Worm (Caenorhabditis elegans): ENCODE results near the gene Y73B3A.8.
"Not testable (repeated sequence)": the region's sequence is repeated elsewhere in the genome, so short reads cannot be mapped to it uniquely, and the experiment has no call there.

The Y73B3A.8 gene

DNA sequence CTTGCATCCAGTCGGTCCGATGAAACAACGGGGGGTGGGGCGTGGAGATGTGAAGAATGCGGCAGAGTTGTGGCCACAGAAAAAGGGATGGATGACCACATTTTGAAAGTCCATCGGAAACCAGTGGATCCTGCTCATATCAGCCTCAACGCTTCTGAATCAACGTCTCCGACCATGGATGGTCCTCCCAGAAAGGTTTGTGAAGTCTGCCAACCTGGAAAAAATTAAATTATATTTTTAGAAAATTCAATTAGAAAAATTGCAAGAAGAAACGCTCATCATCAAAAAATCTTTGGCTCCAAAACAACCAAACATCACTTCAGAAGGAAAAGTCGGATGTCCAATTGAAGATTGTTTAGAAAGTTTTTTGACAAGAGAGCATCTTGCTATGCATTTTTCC lies at the start of gene Y73B3A.8:
Gene Y73B3A.8 (minus strand): TSS at position 101 of the 400 bp plus-strand sequence.
- TF ChIP-seq dao-5 (tag; optimal IDR thresholded peaks at IDR 0.05) (no peak), him-1 (tag; optimal IDR thresholded peaks at IDR 0.05) (no peak), W03F9.2 (tag; optimal IDR thresholded peaks at IDR 0.05) (no peak)

DNA sequence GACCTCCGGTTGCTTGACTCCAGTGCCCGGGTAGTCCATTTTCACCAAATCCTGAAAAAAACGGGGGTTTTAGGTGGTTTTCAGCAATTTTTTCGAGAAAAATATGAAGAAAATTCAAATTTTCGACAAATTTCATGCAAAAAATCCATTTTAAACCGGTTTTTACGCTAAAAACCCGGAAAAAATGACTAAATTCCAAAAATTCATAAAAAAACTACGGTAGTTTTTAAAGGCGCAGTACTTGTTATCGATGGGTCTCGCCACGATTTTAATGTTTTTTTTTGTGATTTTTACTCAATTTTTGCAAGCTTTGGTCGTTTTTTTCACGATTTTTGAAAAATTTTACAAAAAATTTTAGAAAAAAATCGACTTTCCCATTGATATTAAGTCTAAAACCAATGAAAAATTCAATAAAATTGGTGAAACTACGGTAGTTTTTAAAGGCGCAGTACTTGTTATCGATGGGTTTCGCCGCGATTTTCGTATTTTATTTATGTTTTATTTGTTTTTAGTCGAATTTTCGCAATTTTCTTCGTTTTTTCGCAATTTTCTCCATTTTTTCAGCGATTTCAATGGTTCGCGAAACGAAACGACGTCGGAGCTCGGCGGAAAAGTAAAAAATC lies 41.2 kb upstream of the Y73B3A.8 start, which contains the start of the genes T08D2.6 and chkr-1:
Gene T08D2.6 (minus strand): TSS at position 51 of the 623 bp plus-strand sequence.
Gene chkr-1 (plus strand): TSS at position 573 of the 623 bp plus-strand sequence.
- TF ChIP-seq dao-5, W03F9.2, him-1 (tag; optimal IDR thresholded peaks at IDR 0.05): not testable (repeated sequence)

ce11 chrX:177075-177474 lies 36.0 kb upstream of the Y73B3A.8 start, which contains the start of the genes T08D2.5 and T08D2.4:
Gene T08D2.5 (plus strand): TSS chrX:177375.
Gene T08D2.4 (plus strand): TSS chrX:177396.
- TF ChIP-seq dao-5 (tag; optimal IDR thresholded peaks at IDR 0.05) (no peak), W03F9.2 (tag; optimal IDR thresholded peaks at IDR 0.05) (no peak), him-1 (tag; optimal IDR thresholded peaks at IDR 0.05) (no peak)

DNA sequence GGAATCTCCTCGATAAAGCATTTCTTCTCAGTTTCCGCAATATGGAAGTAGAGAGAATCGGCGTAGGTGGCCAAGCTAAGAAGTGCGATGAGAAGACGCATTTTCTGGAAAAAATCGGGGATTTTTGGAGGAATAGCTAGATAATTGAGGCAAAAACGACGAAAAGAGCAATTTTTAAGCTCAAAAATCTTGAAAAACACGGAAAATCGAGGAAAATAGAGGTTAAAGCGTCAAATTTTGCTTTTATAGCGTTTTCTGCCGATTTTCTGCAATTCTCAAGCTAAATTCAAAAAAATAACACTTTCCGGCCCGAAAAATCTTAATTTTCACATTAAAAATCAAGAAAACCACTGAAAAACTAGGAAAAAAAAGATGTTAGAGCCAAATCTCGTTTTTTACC lies 22.0 kb upstream of the Y73B3A.8 start, which contains the start of gene tmed-12:
Gene tmed-12 (minus strand): TSS at position 101 of the 400 bp plus-strand sequence.
- not testable (repeated sequence) for TF ChIP-seq W03F9.2, dao-5, him-1 (tag; optimal IDR thresholded peaks at IDR 0.05)

ce11 chrX:147824-148223 lies 6.8 kb upstream of the Y73B3A.8 start, which contains the start of gene Y73B3A.11:
Gene Y73B3A.11 (plus strand): TSS chrX:148124.
- TF ChIP-seq W03F9.2 (tag; optimal IDR thresholded peaks at IDR 0.05): no peak
- no peak for TF ChIP-seq dao-5 (tag; optimal IDR thresholded peaks at IDR 0.05)
- no peak for TF ChIP-seq him-1 (tag; optimal IDR thresholded peaks at IDR 0.05)

DNA sequence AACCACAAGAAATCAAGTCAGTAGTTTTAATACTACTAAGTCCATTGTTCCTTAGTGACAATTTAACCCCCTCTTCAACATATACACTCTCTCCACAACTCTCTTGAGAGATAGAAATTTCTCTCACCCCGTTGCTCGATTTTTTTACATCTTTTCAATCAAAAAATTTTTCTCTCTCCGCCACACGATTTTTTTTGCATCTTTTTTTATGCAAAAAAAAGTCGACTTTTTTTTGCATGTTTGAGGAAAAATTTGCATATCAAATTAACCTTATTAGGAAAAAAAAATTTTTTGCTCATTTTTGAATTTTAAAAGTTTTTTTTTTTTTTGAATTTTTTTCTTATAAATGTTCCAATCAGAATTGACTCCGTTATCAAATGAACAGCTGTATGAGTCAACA lies 5.8 kb upstream of the Y73B3A.8 start:
- TF ChIP-seq him-1 (tag; optimal IDR thresholded peaks at IDR 0.05) (no peak), W03F9.2 (tag; optimal IDR thresholded peaks at IDR 0.05) (no peak), dao-5 (tag; optimal IDR thresholded peaks at IDR 0.05) (no peak)

ce11 chrX:119363-119762 lies 21.7 kb downstream of the Y73B3A.8 start, which contains the start of gene fbxa-16:
Gene fbxa-16 (plus strand): TSS chrX:119663.
- not testable (repeated sequence) for TF ChIP-seq him-1, W03F9.2, dao-5 (tag; optimal IDR thresholded peaks at IDR 0.05)

DNA sequence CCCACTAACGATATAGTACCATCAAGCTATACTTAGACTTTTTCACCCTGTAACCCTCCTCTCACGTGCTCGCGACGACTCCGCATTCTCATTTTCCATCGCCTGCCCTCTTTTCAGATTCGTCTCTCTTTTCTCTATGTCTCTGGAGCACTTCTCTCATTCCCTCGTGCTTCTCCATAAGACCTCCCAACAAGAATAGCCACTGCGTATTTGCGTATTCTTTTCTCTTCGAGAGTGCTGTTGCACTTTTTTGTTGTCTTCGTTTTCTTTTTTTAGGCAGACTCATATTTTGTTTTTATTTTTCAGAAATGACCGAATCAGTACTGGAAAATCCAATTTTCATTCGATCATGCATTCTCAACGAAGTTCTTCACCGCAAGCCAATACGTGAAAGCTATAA lies 24.0 kb downstream of the Y73B3A.8 start, which contains the start of gene fbxa-222:
Gene fbxa-222 (plus strand): TSS at position 301 of the 400 bp plus-strand sequence.
- no peak for TF ChIP-seq him-1 (tag; optimal IDR thresholded peaks at IDR 0.05)
- no peak for TF ChIP-seq dao-5 (tag; optimal IDR thresholded peaks at IDR 0.05)
- TF ChIP-seq W03F9.2 (tag; optimal IDR thresholded peaks at IDR 0.05): no peak

- TF ChIP-seq dao-5, W03F9.2, him-1 (tag; optimal IDR thresholded peaks at IDR 0.05): not testable (repeated sequence)
These were observed 26.6 kb downstream of the Y73B3A.8 start, which contains the start of gene fbxa-221 for ce11 chrX:114400-114799. Gene fbxa-221 (plus strand): TSS chrX:114700.

ce11 chrX:108929-109328 lies 32.1 kb downstream of the Y73B3A.8 start, which contains the start of gene elk-2:
Gene elk-2 (minus strand): TSS chrX:109029.
- not testable (repeated sequence) for TF ChIP-seq him-1, dao-5, W03F9.2 (tag; optimal IDR thresholded peaks at IDR 0.05)

DNA sequence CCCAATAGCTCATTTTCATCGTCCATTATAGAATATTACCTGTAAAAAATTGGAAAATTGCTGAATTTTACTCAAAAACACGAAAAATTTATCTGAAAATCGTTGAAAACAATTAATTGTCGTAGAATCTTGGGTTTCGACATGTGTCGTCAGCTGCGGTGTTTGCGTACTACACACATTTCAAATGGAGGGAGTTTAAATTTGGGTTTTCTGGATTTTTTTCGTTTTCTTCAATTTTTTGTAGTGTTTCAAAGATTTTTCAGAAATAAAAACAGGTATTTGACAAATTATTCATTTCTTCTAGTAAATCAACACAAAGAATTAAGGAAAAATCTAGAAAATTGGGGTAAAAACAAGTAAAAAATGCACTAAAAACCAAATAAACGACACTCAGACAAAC lies 36.3 kb downstream of the Y73B3A.8 start, which contains the start of gene Y73B3A.4:
Gene Y73B3A.4 (minus strand): TSS at position 41 of the 400 bp plus-strand sequence.
- not testable (repeated sequence) for TF ChIP-seq dao-5, W03F9.2, him-1 (tag; optimal IDR thresholded peaks at IDR 0.05)

Data from whole organism, L4/young adult.